Worm (Caenorhabditis elegans) whole organism, early embryonic: ENCODE data around the gene Y38E10A.17.

Experiments
- F13C5.2 ChIP-seq: sonication (generic microtip); optimal IDR thresholded peaks from 2 replicates; lab custom pipeline; 2017; ENCODE audit warnings: mild to moderate bottlenecking, missing genetic modification characterization, inconsistent platforms, missing compliant biosample characterization
- ama-1 ChIP-seq: fragments of 150-350 bp; optimal IDR thresholded peaks from 2 replicates; lab custom pipeline; 2014
- ceh-13 ChIP-seq: fragments of 200-800 bp; sonication (Bioruptor generic); optimal IDR thresholded peaks from 2 replicates; lab custom pipeline; 2018; ENCODE audit warnings: mild to moderate bottlenecking, missing genetic modification characterization, missing compliant biosample characterization
- ceh-36 ChIP-seq: sonication (generic microtip); optimal IDR thresholded peaks from 2 replicates; lab custom pipeline; 2016; ENCODE audit warnings: missing genetic modification characterization, inconsistent platforms, missing compliant biosample characterization
- flt-1 ChIP-seq: fragments of 200-800 bp; sonication (Bioruptor generic); IDR thresholded peaks from 2 replicates; pipeline ENCODE4 v1.3.6; 2022; ENCODE audit warnings: missing genetic modification characterization, missing compliant biosample characterization
- hnd-1 ChIP-seq: sonication (generic microtip); optimal IDR thresholded peaks from 2 replicates; lab custom pipeline; 2016; ENCODE audit warnings: missing genetic modification characterization, missing compliant biosample characterization

DNA sequence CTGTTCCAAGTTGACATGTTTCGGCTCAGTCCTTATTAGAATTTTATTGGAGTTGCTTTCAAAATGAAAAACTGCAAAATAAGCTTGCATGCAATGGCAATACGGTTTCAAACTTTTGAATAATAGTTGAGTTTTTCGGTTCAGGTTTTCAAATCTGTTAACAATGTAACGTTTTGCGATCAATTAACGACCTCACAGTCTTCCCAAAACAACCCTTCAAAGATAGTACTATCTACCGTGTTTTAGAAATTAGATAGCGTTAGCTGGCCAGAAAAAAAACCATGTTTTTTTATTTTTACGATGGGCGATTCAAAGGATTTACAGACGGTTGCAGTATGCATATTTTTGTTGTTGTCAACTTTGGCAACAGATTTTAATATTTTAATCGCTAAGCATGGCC, 3.7 kb downstream of the Y38E10A.17 start, which contains the start of gene Y38E10A.34:
- TF ChIP-seq ama-1: no peak
- TF ChIP-seq ceh-13: no peak
- TF ChIP-seq F13C5.2 (tag; lab: Kevin White, UChicago): no peak
- TF ChIP-seq ceh-36 (tag; lab: Kevin White, UChicago): no peak
- TF ChIP-seq flt-1 (GFP tag; lab: Robert Waterston, UW): no peak
- TF ChIP-seq hnd-1 (tag; lab: Kevin White, UChicago): no peak
